Worm (Caenorhabditis elegans): ENCODE data around the gene fubl-2.

DNA sequence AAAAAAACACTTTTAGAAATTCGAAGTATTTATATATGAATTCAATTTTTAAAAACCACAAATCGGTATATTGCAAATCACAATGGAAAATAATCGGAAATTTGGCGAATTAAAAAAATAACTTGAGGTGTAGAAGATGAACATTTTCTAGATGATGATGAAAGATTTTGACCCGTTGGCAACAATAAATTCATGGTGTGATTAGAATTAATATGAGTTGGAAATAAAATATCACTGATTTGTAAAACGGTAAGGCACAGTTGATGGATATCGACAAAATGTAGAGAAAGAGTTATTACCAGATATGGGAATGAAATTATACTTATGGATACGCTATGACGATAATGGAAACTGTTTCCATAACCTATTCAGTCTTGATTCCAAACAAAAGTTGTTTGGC, 24.7 kb upstream of the fubl-2 start:
- TF ChIP-seq R02D3.7 (tag; optimal IDR thresholded peaks at IDR 0.05), result no peak
- no peak for TF ChIP-seq unc-62 (GFP tag; optimal IDR thresholded peaks at IDR 0.05)
- TF ChIP-seq ztf-4 (tag; optimal IDR thresholded peaks at IDR 0.05), result no peak
- TF ChIP-seq nhr-25 (tag; optimal IDR thresholded peaks at IDR 0.05), result no peak
- no peak for TF ChIP-seq ama-1 (optimal IDR thresholded peaks at IDR 0.05)
- TF ChIP-seq ztf-11 (tag; optimal IDR thresholded peaks at IDR 0.05), result no peak
- no peak for TF ChIP-seq egl-27 (tag; optimal IDR thresholded peaks at IDR 0.05)
- no peak for TF ChIP-seq nhr-77 (tag; optimal IDR thresholded peaks at IDR 0.05)
